Worm (Caenorhabditis elegans): Measurements from ENCODE around the gene T04F3.3.

The T04F3.3 gene

ce11 chrV:11799252-11799822 lies 40.6 kb downstream of the T04F3.3 start (continued):
- no peak for TF ChIP-seq mdt-29 (GFP tag; IDR thresholded peaks at IDR 0.05)
- no peak for TF ChIP-seq zag-1 (tag; optimal IDR thresholded peaks at IDR 0.05)
- TF ChIP-seq nhr-10 (tag; optimal IDR thresholded peaks at IDR 0.05) = peak; percentile 28
- TF ChIP-seq duxl-1 (tag; optimal IDR thresholded peaks at IDR 0.05; ENCODE audit: poor library complexity) = peak; percentile 28
- TF ChIP-seq Y48G9A.11 (GFP tag; IDR thresholded peaks at IDR 0.05) = no peak
- TF ChIP-seq daf-16 (GFP tag; optimal IDR thresholded peaks at IDR 0.05) = no peak
- TF ChIP-seq daf-16 (tag; optimal IDR thresholded peaks at IDR 0.05) = no peak
- no peak for TF ChIP-seq madf-5 (GFP tag; IDR thresholded peaks at IDR 0.05)
- TF ChIP-seq lin-29 (GFP tag; IDR thresholded peaks at IDR 0.05) = peak; percentile 63; the same call in 1 of the 2 replicates
- TF ChIP-seq mes-2 (tag; optimal IDR thresholded peaks at IDR 0.05; ENCODE audit: poor library complexity, severe bottlenecking) = no peak
- TF ChIP-seq vab-7 (GFP tag; IDR thresholded peaks at IDR 0.05) = no peak
- no peak for TF ChIP-seq lin-13 (GFP tag; optimal IDR thresholded peaks at IDR 0.05)
- peak in 1 of 2 experiments; percentile 67 for TF ChIP-seq lsy-2 (tag; optimal IDR thresholded peaks at IDR 0.05)
- no peak for TF ChIP-seq ztf-7 (tag; optimal IDR thresholded peaks at IDR 0.05)
- TF ChIP-seq pha-4 (GFP tag; IDR thresholded peaks at IDR 0.05) = no peak
- no peak for TF ChIP-seq pha-4 (tag; optimal IDR thresholded peaks at IDR 0.05)
- no peak for TF ChIP-seq F49E8.2 (tag; optimal IDR thresholded peaks at IDR 0.05; ENCODE audit: borderline replicate concordance)
- TF ChIP-seq T26A8.4 (GFP tag; IDR thresholded peaks at IDR 0.05) = peak; percentile 59
- TF ChIP-seq zfp-3 (GFP tag; conservative IDR thresholded peaks at IDR 0.05) = no peak
- peak; percentile 84 for TF ChIP-seq nhr-102 (tag; optimal IDR thresholded peaks at IDR 0.05)
- peak; percentile 44; the same call in 1 of the 2 replicates for TF ChIP-seq nhr-41 (GFP tag; IDR thresholded peaks at IDR 0.05)
- TF ChIP-seq ama-1 (optimal IDR thresholded peaks at IDR 0.05) = no peak
- TF ChIP-seq php-3 (GFP tag; IDR thresholded peaks at IDR 0.05) = no peak
- TF ChIP-seq zfp-2 (tag; optimal IDR thresholded peaks at IDR 0.05) = no peak
- no peak for TF ChIP-seq dmd-9 (GFP tag; IDR thresholded peaks at IDR 0.05)

ce11 chrV:11800486-11800885 lies 41.8 kb downstream of the T04F3.3 start:
- TF ChIP-seq hlh-11 (tag; optimal IDR thresholded peaks at IDR 0.05) (peak; percentile 20), zfp-3 (GFP tag; conservative IDR thresholded peaks at IDR 0.05) (no peak), nhr-28 (tag; optimal IDR thresholded peaks at IDR 0.05) (peak; percentile 28), mdl-1 (tag; optimal IDR thresholded peaks at IDR 0.05) (peak in 1 of 2 experiments; percentile 17), nhr-48 (tag; optimal IDR thresholded peaks at IDR 0.05) (peak; percentile 56), lin-39 (tag; optimal IDR thresholded peaks at IDR 0.05) (no peak), T20F7.1 (GFP tag; optimal IDR thresholded peaks at IDR 0.05) (peak; percentile 24), lsy-2 (tag; optimal IDR thresholded peaks at IDR 0.05) (peak in 1 of 2 experiments; percentile 34), ceh-32 (tag; optimal IDR thresholded peaks at IDR 0.05; ENCODE audit: poor library complexity) (no peak), dve-1 (tag; optimal IDR thresholded peaks at IDR 0.05; ENCODE audit: insufficient read depth) (peak; percentile 1)

ce11 chrV:11801076-11801849 lies 42.5 kb downstream of the T04F3.3 start:
- TF ChIP-seq F37D6.2 (tag; optimal IDR thresholded peaks at IDR 0.05) = no peak
- TF ChIP-seq D1046.2 (GFP tag; IDR thresholded peaks at IDR 0.05) = no peak
- no peak for TF ChIP-seq ceh-62 (tag; optimal IDR thresholded peaks at IDR 0.05)
- no peak for TF ChIP-seq ceh-82 (tag; optimal IDR thresholded peaks at IDR 0.05)
- no peak for TF ChIP-seq dmd-8 (GFP tag; IDR thresholded peaks at IDR 0.05)
- TF ChIP-seq mdl-1 (tag; optimal IDR thresholded peaks at IDR 0.05) = peak in 1 of 2 experiments; percentile 18
- TF ChIP-seq ceh-20 (GFP tag; IDR thresholded peaks at IDR 0.05) = no peak; the same call in 1 of the 2 replicates
- no peak for TF ChIP-seq Y48G9A.11 (GFP tag; IDR thresholded peaks at IDR 0.05)
- no peak for TF ChIP-seq nhr-111 (GFP tag; optimal IDR thresholded peaks at IDR 0.05)
- no peak for TF ChIP-seq daf-19 (GFP tag; conservative IDR thresholded peaks at IDR 0.05)
- TF ChIP-seq lin-13 (GFP tag; optimal IDR thresholded peaks at IDR 0.05) = no peak
- no peak for TF ChIP-seq lin-39 (tag; optimal IDR thresholded peaks at IDR 0.05)
- peak; percentile 23 for TF ChIP-seq mxl-3 (GFP tag; optimal IDR thresholded peaks at IDR 0.05)
- peak; percentile 91 for TF ChIP-seq aha-1 (tag)
- no peak for TF ChIP-seq F26F4.8 (GFP tag; conservative IDR thresholded peaks at IDR 0.05)
- TF ChIP-seq aly-2 (tag; optimal IDR thresholded peaks at IDR 0.05) = no peak
- peak; percentile 18 to 56 for TF ChIP-seq lsy-2 (tag; optimal IDR thresholded peaks at IDR 0.05)
- TF ChIP-seq hif-1 (tag; optimal IDR thresholded peaks at IDR 0.05) = no peak
- no peak for TF ChIP-seq ama-1 (optimal IDR thresholded peaks at IDR 0.05)
- TF ChIP-seq F44E2.7 (GFP tag; IDR thresholded peaks at IDR 0.05) = no peak
- no peak for TF ChIP-seq nhr-10 (tag; optimal IDR thresholded peaks at IDR 0.05)
